Worm (Caenorhabditis elegans) whole organism, mixed stage, embryonic: ENCODE measurements around the gene Y57E12B.11.

ENCODE experiments used
- blmp-1 ChIP-seq: fragments of 150-350 bp; optimal IDR thresholded peaks from 2 replicates; lab custom pipeline; 2014; ENCODE audit warnings: missing biosample characterization, missing genetic modification characterization
- elt-1 ChIP-seq: sonication (generic microtip); optimal IDR thresholded peaks from 2 replicates; lab custom pipeline; 2017; ENCODE audit warnings: missing genetic modification characterization, mild to moderate bottlenecking, missing compliant biosample characterization, antibody characterized with exemption, moderate library complexity, borderline replicate concordance; ENCODE audit not compliant: insufficient read depth
- ham-2 ChIP-seq: fragments of 200-800 bp; sonication (Bioruptor generic); optimal IDR thresholded peaks from 2 replicates; lab custom pipeline; 2018; ENCODE audit warnings: mild to moderate bottlenecking, missing genetic modification characterization, missing compliant biosample characterization
- lin-13 ChIP-seq: fragments of 150-350 bp; optimal IDR thresholded peaks from 2 replicates; lab custom pipeline; 2014; ENCODE audit warnings: missing biosample characterization, missing genetic modification characterization
- lsy-2 ChIP-seq: fragments of 150-350 bp; optimal IDR thresholded peaks from 2 replicates; lab custom pipeline; 2014; ENCODE audit warnings: missing biosample characterization, missing genetic modification characterization
- mep-1 ChIP-seq: fragments of 150-350 bp; optimal IDR thresholded peaks from 2 replicates; lab custom pipeline; 2017; ENCODE audit warnings: missing biosample characterization, missing genetic modification reagents, missing genetic modification characterization, inconsistent platforms
- pha-4 ChIP-seq: fragments of 150-350 bp; optimal IDR thresholded peaks from 2 replicates; lab custom pipeline; 2018; ENCODE audit warnings: missing biosample characterization, missing genetic modification reagents, missing genetic modification characterization
- tbx-8 ChIP-seq: fragments of 200-800 bp; sonication (Bioruptor generic); optimal IDR thresholded peaks from 2 replicates; lab custom pipeline; 2018; ENCODE audit warnings: mild to moderate bottlenecking, missing genetic modification characterization, moderate library complexity, missing compliant biosample characterization

- TF ChIP-seq pha-4 (tag; lab: Kevin White, UChicago) (no peak), blmp-1 (tag; lab: Kevin White, UChicago) (no peak), lin-13 (tag; lab: Kevin White, UChicago) (no peak), ham-2 (GFP tag; lab: Kevin White, UChicago) (no peak), elt-1 (no peak), tbx-8 (GFP tag; lab: Kevin White, UChicago) (no peak), lsy-2 (tag; lab: Kevin White, UChicago) (no peak), mep-1 (tag; lab: Kevin White, UChicago) (no peak)
These were observed 19.4 kb downstream of the Y57E12B.11 start for ce11 chrV:6930284-6930683.
